Worm (Caenorhabditis elegans): ENCODE measurements around the gene cwp-4.

Gene cwp-4

DNA sequence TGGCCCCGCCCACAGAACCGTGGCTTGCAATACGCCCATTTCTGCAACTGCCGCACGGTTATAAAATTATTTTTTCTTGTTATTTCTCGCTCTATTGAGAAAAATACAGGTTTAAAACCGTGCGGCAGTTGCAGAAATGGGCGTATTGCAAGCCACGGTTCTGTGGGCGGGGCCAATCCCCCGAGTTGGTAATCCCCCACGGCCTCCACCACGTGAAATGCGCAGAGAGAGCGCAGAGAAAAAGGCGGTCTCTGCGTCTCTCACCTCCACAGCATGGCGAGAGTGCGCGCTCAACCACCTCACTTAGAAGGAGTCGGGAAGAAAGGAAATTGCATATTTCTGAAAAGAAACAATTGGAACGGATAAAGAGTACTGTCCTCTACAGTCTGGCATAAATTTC lies 6.2 kb upstream of the cwp-4 start:
- TF ChIP-seq tab-1 (GFP tag; IDR thresholded peaks at IDR 0.05) = 0 out of 2 replicates have a peak, but pooled peaks have one; percentile 49
- TF ChIP-seq klf-2 (GFP tag; conservative IDR thresholded peaks at IDR 0.05) = peak; percentile 72
- peak; percentile 78 for TF ChIP-seq ztf-23 (GFP tag; IDR thresholded peaks at IDR 0.05)
- TF ChIP-seq flt-1 (GFP tag; IDR thresholded peaks at IDR 0.05) = peak; percentile 80

DNA sequence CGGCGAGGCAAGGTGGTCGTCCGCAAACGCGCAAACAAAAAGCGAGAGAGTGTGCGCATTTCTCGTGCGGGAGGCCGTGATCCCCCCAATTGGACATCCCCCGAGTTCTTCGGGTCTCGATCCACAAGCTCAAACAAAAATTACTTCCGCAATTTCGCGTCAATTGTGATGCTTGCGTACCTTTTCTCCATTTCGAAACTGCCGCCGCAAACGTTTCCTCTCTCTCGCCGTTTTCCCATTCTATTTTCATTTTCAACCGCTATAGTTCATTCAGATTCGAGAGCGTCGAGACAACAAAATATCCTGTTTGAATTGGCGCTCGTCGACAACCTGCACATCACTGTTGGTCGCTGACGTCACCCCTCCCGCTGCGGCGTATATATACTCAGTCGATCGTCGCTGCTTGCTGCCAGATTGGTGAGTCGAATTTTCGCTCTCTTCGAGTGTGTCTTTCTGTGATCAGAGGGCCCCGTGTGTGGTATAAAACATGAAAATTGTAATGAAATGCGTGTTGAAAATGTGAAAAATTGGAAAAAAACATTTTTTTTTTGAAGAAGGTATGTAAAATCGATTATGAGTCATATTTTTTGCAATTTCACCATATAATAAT lies 4.0 kb upstream of the cwp-4 start, which contains the start of the genes pqn-51 and K11D12.14:
TSS of gene pqn-51 (plus strand) at position 275 of the 610 bp plus-strand sequence.
TSS of gene K11D12.14 (plus strand) at position 304 of the 610 bp plus-strand sequence.
- TF ChIP-seq T22C8.4 (GFP tag; IDR thresholded peaks at IDR 0.05) (no peak), klf-2 (GFP tag; conservative IDR thresholded peaks at IDR 0.05) (no peak), cog-1 (tag; optimal IDR thresholded peaks at IDR 0.05) (peak; percentile 74), ref-1 (GFP tag; conservative IDR thresholded peaks at IDR 0.05) (no peak), ztf-29 (GFP tag; IDR thresholded peaks at IDR 0.05) (peak; percentile 56), flt-1 (GFP tag; IDR thresholded peaks at IDR 0.05) (no peak; the same call in 1 of the 2 replicates), med-1 (GFP tag; optimal IDR thresholded peaks at IDR 0.05; ENCODE audit: insufficient read depth) (no peak), tab-1 (GFP tag; IDR thresholded peaks at IDR 0.05) (no peak), ztf-23 (GFP tag; IDR thresholded peaks at IDR 0.05) (peak; percentile 80)

- TF ChIP-seq ref-1 (GFP tag; conservative IDR thresholded peaks at IDR 0.05) (no peak), med-1 (GFP tag; optimal IDR thresholded peaks at IDR 0.05; ENCODE audit: insufficient read depth) (no peak), ztf-29 (GFP tag; IDR thresholded peaks at IDR 0.05) (no peak), ztf-23 (GFP tag; IDR thresholded peaks at IDR 0.05) (no peak), T22C8.4 (GFP tag; IDR thresholded peaks at IDR 0.05) (no peak), cog-1 (tag; optimal IDR thresholded peaks at IDR 0.05) (no peak), tab-1 (GFP tag; IDR thresholded peaks at IDR 0.05) (no peak)
Observed at ce11 chrV:5050073-5050599, 3.3 kb upstream of the cwp-4 start.

DNA sequence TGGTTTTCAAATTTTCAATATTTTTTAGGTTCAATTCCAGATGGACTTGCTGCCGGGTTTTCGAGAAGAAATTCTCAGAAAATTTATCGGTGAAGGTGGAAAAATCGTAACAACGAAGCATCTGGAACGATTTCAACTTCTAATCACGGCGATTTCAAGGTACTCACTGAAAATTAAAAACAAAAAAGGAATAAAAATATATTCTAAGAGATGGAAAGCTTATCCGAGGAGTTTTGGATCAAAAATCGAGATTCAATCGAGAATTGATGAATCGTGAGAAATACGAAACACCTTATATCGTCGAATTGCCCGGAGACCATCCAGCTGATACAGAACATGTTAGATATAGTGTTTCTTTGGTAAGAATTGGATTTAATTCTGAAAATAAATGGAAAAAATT lies 1.2 kb upstream of the cwp-4 start, which contains the start of gene K11D12.12:
TSS of gene K11D12.12 (plus strand) at position 29 of the 400 bp plus-strand sequence.
- no peak for TF ChIP-seq ztf-23 (GFP tag; IDR thresholded peaks at IDR 0.05)
- no peak for TF ChIP-seq T22C8.4 (GFP tag; IDR thresholded peaks at IDR 0.05)
- TF ChIP-seq tab-1 (GFP tag; IDR thresholded peaks at IDR 0.05) = no peak
- no peak for TF ChIP-seq flt-1 (GFP tag; IDR thresholded peaks at IDR 0.05)
- no peak for TF ChIP-seq med-1 (GFP tag; optimal IDR thresholded peaks at IDR 0.05; ENCODE audit: insufficient read depth)
- TF ChIP-seq ref-1 (GFP tag; conservative IDR thresholded peaks at IDR 0.05) = no peak

- TF ChIP-seq tab-1 (GFP tag; IDR thresholded peaks at IDR 0.05) (no peak), med-1 (GFP tag; optimal IDR thresholded peaks at IDR 0.05; ENCODE audit: insufficient read depth) (no peak), klf-2 (GFP tag; conservative IDR thresholded peaks at IDR 0.05) (no peak), T22C8.4 (GFP tag; IDR thresholded peaks at IDR 0.05) (no peak), ztf-23 (GFP tag; IDR thresholded peaks at IDR 0.05) (no peak), cog-1 (tag; optimal IDR thresholded peaks at IDR 0.05) (peak; percentile 41)
Observed at ce11 chrV:5064761-5065421, 11.5 kb downstream of the cwp-4 start, which contains the start of gene mlk-1. Gene mlk-1 (minus strand): TSS chrV:5064811.

- TF ChIP-seq klf-2 (GFP tag; conservative IDR thresholded peaks at IDR 0.05) (no peak), T22C8.4 (GFP tag; IDR thresholded peaks at IDR 0.05) (no peak), ztf-23 (GFP tag; IDR thresholded peaks at IDR 0.05) (no peak), ztf-29 (GFP tag; IDR thresholded peaks at IDR 0.05) (no peak), cog-1 (tag; optimal IDR thresholded peaks at IDR 0.05) (no peak), flt-1 (GFP tag; IDR thresholded peaks at IDR 0.05) (no peak), tab-1 (GFP tag; IDR thresholded peaks at IDR 0.05) (no peak), ref-1 (GFP tag; conservative IDR thresholded peaks at IDR 0.05) (no peak), med-1 (GFP tag; optimal IDR thresholded peaks at IDR 0.05; ENCODE audit: insufficient read depth) (no peak)
Observed at ce11 chrV:5067390-5067789, 14.0 kb downstream of the cwp-4 start.

- TF ChIP-seq flt-1 (GFP tag; IDR thresholded peaks at IDR 0.05) (no peak), cog-1 (tag; optimal IDR thresholded peaks at IDR 0.05) (no peak), klf-2 (GFP tag; conservative IDR thresholded peaks at IDR 0.05) (no peak)
Observed at ce11 chrV:5069440-5069839, 16.0 kb downstream of the cwp-4 start, which contains the start of gene Y58A7A.1. Gene Y58A7A.1 (minus strand): TSS chrV:5069540.

DNA sequence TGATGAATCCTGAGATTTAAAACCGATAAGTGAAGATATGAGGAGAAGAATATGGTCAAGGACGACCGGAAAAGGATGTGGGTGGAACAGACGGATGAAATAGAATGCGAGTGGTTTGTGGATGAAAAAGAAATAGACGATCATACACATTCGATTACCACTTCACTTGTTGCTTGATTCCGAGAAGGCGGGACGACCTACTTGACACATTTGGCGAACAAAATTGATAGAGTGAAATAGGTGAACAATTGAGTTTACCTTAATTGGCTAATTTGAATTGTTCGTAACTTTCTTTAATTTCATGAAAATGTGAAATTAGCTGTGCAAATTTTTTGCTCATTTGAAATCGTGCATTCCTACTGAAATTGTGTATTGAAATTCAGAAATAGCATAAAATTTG lies 18.6 kb downstream of the cwp-4 start, which contains the start of gene Y58A7A.2:
TSS of gene Y58A7A.2 (minus strand) at position 101 of the 400 bp plus-strand sequence.
- no peak for TF ChIP-seq flt-1 (GFP tag; IDR thresholded peaks at IDR 0.05)
- TF ChIP-seq ztf-23 (GFP tag; IDR thresholded peaks at IDR 0.05) = no peak

DNA sequence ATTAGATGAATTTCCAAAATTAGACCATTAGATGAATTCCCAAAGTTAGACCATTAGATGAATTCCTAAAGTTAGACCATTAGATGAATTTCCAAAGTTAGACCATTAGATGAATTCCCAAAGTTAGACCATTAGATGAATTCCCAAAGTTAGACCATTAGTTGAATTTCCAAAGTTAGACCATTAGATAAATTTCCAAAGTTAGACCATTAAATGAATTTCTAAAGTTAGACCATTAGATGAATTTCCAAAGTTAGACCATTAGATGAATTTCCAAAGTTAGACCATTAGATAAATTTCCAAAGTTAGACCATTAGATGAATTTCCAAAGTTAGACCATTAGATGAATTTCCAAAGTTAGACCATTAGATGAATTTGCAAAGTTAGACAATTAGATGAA lies 21.9 kb downstream of the cwp-4 start:
- peak; percentile 68; the same call in 1 of the 2 replicates for TF ChIP-seq flt-1 (GFP tag; IDR thresholded peaks at IDR 0.05)
- TF ChIP-seq ztf-23 (GFP tag; IDR thresholded peaks at IDR 0.05) = peak; percentile 95
- TF ChIP-seq tab-1 (GFP tag; IDR thresholded peaks at IDR 0.05) = peak; percentile 82; the same call in 1 of the 2 replicates
- peak; percentile 89 for TF ChIP-seq klf-2 (GFP tag; conservative IDR thresholded peaks at IDR 0.05)
- TF ChIP-seq ref-1 (GFP tag; conservative IDR thresholded peaks at IDR 0.05) = peak; percentile 90

DNA sequence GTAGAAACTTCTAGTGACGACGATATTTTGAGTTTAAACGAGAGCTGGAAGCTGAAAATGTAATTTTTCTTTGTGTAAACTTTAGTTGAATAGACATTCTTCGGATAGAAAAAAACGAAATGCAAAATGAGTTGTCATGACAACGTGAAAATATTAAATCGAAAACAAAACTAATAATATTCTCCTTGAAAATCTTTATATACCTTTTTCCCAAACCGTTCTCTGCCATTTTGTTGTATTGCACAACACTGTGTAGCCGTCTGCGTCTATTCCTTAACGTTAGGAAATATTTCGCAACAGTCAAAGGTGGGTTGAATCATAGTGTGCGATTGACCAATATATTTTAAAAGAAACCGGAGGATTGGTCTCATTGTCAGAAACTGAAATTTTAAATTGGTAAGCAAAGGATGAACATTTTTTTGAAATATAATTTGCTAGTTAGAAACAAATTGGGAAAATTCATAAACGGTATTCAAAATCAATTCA lies 27.5 kb downstream of the cwp-4 start, which contains the start of gene Y58A7A.3:
TSS of gene Y58A7A.3 (minus strand) at position 51 of the 486 bp plus-strand sequence.
- TF ChIP-seq tab-1 (GFP tag; IDR thresholded peaks at IDR 0.05) (no peak), med-1 (GFP tag; optimal IDR thresholded peaks at IDR 0.05; ENCODE audit: insufficient read depth) (no peak), ref-1 (GFP tag; conservative IDR thresholded peaks at IDR 0.05) (no peak), klf-2 (GFP tag; conservative IDR thresholded peaks at IDR 0.05) (no peak), flt-1 (GFP tag; IDR thresholded peaks at IDR 0.05) (no peak), T22C8.4 (GFP tag; IDR thresholded peaks at IDR 0.05) (no peak), cog-1 (tag; optimal IDR thresholded peaks at IDR 0.05) (no peak), ztf-29 (GFP tag; IDR thresholded peaks at IDR 0.05) (no peak), ztf-23 (GFP tag; IDR thresholded peaks at IDR 0.05) (no peak)

Measured in whole organism, midembryonic.